Worm (Caenorhabditis elegans) whole organism, dauer: Measurements from ENCODE around the gene fbxa-13.

Experiments used
- unc-62 ChIP-seq: sonication (generic microtip); optimal IDR thresholded peaks from 2 replicates; lab custom pipeline; 2017; ENCODE audit warnings: missing biosample characterization, missing genetic modification reagents, missing genetic modification characterization

The fbxa-13 gene

ce11 chrIII:1705799-1706198, at the start of gene fbxa-13, which contains the start of gene Y22D7AR.2:
Gene fbxa-13 (minus strand): TSS chrIII:1705899.
Gene Y22D7AR.2 (plus strand): TSS chrIII:1705946.
- TF ChIP-seq unc-62 (GFP tag; lab: Kevin White, UChicago) = no peak

ce11 chrIII:1754842-1755241, 49.1 kb upstream of the fbxa-13 start, which contains the start of gene Y46E12A.3:
Gene Y46E12A.3 (minus strand): TSS chrIII:1754942.
- TF ChIP-seq unc-62 (GFP tag; lab: Kevin White, UChicago) = no peak

ce11 chrIII:1745450-1746127, 39.9 kb upstream of the fbxa-13 start:
- TF ChIP-seq unc-62 (GFP tag; lab: Kevin White, UChicago) = no peak

DNA sequence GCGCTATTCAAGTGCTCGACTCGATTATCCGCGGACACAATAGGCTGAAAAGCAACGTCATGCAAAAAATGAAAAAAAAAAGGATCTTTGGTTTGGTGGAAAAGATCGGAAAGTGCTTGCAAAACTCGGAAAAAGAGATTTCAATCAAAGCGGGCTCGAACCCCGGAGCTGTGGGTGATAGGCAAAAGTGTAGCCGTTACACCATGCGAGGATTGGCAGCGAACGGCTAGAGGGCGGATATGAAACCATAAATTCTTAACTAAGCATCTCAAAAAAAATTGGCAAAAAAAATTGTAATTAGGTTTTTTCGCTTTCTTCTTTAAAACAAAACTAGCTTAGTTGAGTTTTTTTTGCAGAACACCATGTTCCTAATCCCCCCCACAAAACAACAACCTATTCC, 38.8 kb upstream of the fbxa-13 start:
- TF ChIP-seq unc-62 (GFP tag; lab: Kevin White, UChicago) = no peak

- no peak for TF ChIP-seq unc-62 (GFP tag; lab: Kevin White, UChicago)
Measured at ce11 chrIII:1743488-1744020, 37.9 kb upstream of the fbxa-13 start.

DNA sequence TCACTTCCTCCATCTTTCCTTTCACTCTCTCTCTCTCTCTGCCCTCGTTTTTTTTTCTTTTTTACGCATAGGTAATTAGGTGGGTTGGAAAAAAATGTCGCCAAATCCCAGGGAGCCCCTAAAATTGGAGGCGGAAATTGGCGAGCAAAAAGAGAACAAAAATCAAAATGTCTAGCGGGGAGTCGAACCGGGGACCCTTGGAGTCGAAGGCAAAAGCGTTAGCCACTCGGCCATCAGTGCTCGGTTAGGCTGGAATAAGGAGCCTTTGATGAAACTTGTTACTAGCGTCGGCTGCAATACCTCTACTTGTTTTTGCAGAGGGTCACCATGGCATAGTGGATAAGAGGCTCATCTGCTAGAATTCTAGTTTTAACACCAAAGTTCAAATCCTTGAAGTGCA, 37.4 kb upstream of the fbxa-13 start:
- no peak for TF ChIP-seq unc-62 (GFP tag; lab: Kevin White, UChicago)

- no peak for TF ChIP-seq unc-62 (GFP tag; lab: Kevin White, UChicago)
Measured at ce11 chrIII:1733412-1733811, 27.7 kb upstream of the fbxa-13 start.

- TF ChIP-seq unc-62 (GFP tag; lab: Kevin White, UChicago) = no peak
Measured at ce11 chrIII:1733001-1733400, 27.3 kb upstream of the fbxa-13 start, which contains the start of gene ser-4. Gene ser-4 (minus strand): TSS chrIII:1733101.

DNA sequence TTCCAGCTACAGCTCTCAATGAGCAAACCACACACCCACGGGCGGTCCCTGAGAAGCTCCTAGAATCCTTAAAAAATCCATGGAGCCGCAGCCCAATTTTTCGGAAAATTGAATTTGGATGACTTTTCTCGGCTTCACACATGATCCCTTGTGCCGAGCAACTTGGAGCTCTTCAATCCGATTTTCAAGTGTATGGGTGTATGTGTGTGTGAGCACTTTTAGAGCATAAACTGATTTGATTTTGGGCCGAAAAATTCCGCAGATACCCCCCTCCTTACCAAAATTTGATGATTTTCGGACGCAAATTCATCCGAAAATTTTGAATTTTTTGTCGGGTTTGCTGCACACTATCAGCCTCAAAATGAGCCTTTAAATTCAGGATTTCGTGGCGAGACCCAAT, 26.2 kb upstream of the fbxa-13 start:
- TF ChIP-seq unc-62 (GFP tag; lab: Kevin White, UChicago) = no peak

ce11 chrIII:1718800-1719199, 13.1 kb upstream of the fbxa-13 start:
- no peak for TF ChIP-seq unc-62 (GFP tag; lab: Kevin White, UChicago)

- TF ChIP-seq unc-62 (GFP tag; lab: Kevin White, UChicago) = no peak
Measured at ce11 chrIII:1717772-1718171, 12.1 kb upstream of the fbxa-13 start.

ce11 chrIII:1713991-1714611, 8.4 kb upstream of the fbxa-13 start:
- no peak for TF ChIP-seq unc-62 (GFP tag; lab: Kevin White, UChicago)

DNA sequence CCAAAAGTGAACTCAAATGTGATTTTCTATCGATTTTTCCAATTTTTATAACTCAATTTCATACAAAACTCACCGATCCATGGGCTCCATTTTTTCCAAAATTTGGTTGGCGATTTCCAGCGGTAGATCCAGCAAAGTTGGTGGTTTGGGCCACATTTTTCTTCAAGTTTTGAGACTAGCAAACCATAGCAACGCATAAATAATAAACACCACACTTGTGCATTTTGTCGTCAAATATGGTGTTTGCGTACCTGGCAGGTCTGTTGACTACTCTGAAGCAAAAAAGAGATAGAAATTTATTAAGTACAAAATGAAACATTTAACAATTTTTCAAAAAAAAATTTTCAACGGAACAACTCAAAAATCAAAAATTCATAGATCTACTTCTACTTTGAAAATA, 368 bp downstream of the fbxa-13 start:
- TF ChIP-seq unc-62 (GFP tag; lab: Kevin White, UChicago) = no peak

DNA sequence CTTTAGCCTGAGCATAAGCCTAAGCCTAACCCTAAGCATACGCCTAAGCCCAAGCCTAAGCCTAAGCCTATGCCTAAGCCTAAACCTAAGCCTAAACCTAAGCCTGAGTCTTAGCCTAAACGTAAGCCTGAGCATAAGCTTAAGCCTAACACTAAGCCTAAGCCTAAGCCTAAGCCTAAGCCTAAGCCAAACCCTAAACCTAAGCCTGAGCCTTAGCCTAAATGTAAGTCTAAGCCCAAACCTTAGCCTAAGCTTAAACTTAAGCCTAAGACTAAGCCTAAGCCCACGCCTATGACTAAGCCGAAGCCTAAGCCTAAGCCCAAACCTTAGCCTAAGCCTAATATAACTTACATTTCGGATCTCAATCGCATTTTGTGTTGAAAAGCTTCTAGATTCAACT, 1.7 kb downstream of the fbxa-13 start:
- no peak for TF ChIP-seq unc-62 (GFP tag; lab: Kevin White, UChicago)

DNA sequence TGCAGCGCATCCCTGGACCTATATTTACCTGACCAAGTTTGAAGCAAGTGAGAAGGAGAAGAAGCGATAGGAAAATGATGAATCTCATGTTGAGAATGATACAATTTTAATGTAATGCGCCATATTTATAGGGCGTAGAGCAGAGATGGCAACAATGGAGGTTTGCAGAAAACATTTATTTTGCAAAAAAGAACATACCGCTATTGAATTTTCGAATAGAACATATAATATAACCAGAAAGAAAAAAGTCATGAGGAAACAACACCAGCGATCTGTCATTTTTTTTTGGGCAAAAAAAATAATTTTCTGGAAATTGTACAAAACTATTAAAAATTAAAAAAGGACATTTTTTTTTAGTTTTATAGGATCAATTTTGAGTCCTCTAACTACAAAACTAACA, 3.4 kb downstream of the fbxa-13 start, which contains the start of gene spex-3:
Gene spex-3 (minus strand): TSS at position 101 of the 400 bp plus-strand sequence.
- TF ChIP-seq unc-62 (GFP tag; lab: Kevin White, UChicago) = no peak

DNA sequence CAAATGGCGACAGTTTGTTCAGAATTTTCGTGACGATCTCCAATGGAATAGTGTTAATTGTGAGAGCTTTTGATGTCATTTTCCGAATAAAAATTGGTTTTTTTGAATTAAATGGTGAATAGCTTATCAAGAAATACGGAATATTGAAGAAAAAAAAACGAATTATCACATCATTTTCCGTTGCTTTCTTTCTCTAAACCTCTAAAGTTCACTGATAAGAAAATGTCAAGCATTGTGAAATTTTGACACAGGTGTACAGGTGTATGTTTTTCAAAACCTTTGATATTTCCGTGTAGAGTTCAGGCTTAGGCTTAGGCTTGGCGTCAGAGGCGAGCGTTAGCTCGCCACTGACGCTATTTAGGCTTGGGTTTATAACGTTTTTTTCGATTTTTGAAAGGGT, 6.9 kb downstream of the fbxa-13 start, which contains the start of gene fbxa-74:
Gene fbxa-74 (minus strand): TSS at position 145 of the 400 bp plus-strand sequence.
- TF ChIP-seq unc-62 (GFP tag; lab: Kevin White, UChicago) = no peak
